Worm (Caenorhabditis elegans) whole organism, early embryonic: Measurements from ENCODE around the gene fbxb-118.

Experiments
- B0310.2 ChIP-seq: sonication (generic microtip); optimal IDR thresholded peaks from 2 replicates; lab custom pipeline; 2016; ENCODE audit warnings: mild to moderate bottlenecking, missing genetic modification characterization, missing compliant biosample characterization
- F13C5.2 ChIP-seq: sonication (generic microtip); optimal IDR thresholded peaks from 2 replicates; lab custom pipeline; 2017; ENCODE audit warnings: mild to moderate bottlenecking, missing genetic modification characterization, inconsistent platforms, missing compliant biosample characterization
- aly-1 ChIP-seq: sonication (generic microtip); optimal IDR thresholded peaks from 2 replicates; lab custom pipeline; 2016; ENCODE audit warnings: missing genetic modification characterization, missing compliant biosample characterization
- ama-1 ChIP-seq: fragments of 150-350 bp; optimal IDR thresholded peaks from 2 replicates; lab custom pipeline; 2014
- ceh-13 ChIP-seq: fragments of 200-800 bp; sonication (Bioruptor generic); optimal IDR thresholded peaks from 2 replicates; lab custom pipeline; 2018; ENCODE audit warnings: mild to moderate bottlenecking, missing genetic modification characterization, missing compliant biosample characterization
- ceh-36 ChIP-seq: sonication (generic microtip); optimal IDR thresholded peaks from 2 replicates; lab custom pipeline; 2016; ENCODE audit warnings: missing genetic modification characterization, inconsistent platforms, missing compliant biosample characterization
- ets-7 ChIP-seq: sonication (generic microtip); optimal IDR thresholded peaks from 2 replicates; lab custom pipeline; 2016; ENCODE audit warnings: missing genotype, missing genetic modification characterization, missing compliant biosample characterization
- flt-1 ChIP-seq: fragments of 200-800 bp; sonication (Bioruptor generic); IDR thresholded peaks from 2 replicates; pipeline ENCODE4 v1.3.6; 2022; ENCODE audit warnings: missing genetic modification characterization, missing compliant biosample characterization
- hmbx-1 ChIP-seq: sonication (generic microtip); optimal IDR thresholded peaks from 2 replicates; lab custom pipeline; 2016; ENCODE audit warnings: mild to moderate bottlenecking, missing genetic modification characterization, missing compliant biosample characterization
- hmg-4 ChIP-seq: fragments of 200-800 bp; sonication (Bioruptor generic); optimal IDR thresholded peaks from 2 replicates; lab custom pipeline; 2018; ENCODE audit warnings: mild to moderate bottlenecking, missing genetic modification characterization, missing compliant biosample characterization
- hnd-1 ChIP-seq: sonication (generic microtip); optimal IDR thresholded peaks from 2 replicates; lab custom pipeline; 2016; ENCODE audit warnings: missing genetic modification characterization, missing compliant biosample characterization
- pes-1 ChIP-seq: fragments of 200-800 bp; sonication (Bioruptor generic); IDR thresholded peaks from 2 replicates; pipeline ENCODE4 v1.3.6; 2022; ENCODE audit warnings: missing genetic modification reagents, missing genetic modification characterization, missing compliant biosample characterization
- scrt-1 ChIP-seq: fragments of 200-800 bp; sonication (Bioruptor generic); IDR thresholded peaks from 2 replicates; pipeline ENCODE4 v1.3.6; 2022; ENCODE audit warnings: missing genetic modification characterization, missing compliant biosample characterization
- sea-1 ChIP-seq: fragments of 200-800 bp; sonication (Bioruptor generic); conservative IDR thresholded peaks from 2 replicates; pipeline ENCODE4 v1.3.6; 2022; ENCODE audit warnings: missing genetic modification characterization, missing compliant biosample characterization
- tbx-11 ChIP-seq: fragments of 200-800 bp; sonication (Bioruptor generic); IDR thresholded peaks from 2 replicates; pipeline ENCODE4 v1.3.6; 2022; ENCODE audit warnings: missing genetic modification characterization, missing compliant biosample characterization
- tbx-37 ChIP-seq: fragments of 200-800 bp; sonication (Bioruptor generic); conservative IDR thresholded peaks from 2 replicates; pipeline ENCODE4 v1.3.6; 2022; ENCODE audit warnings: missing genetic modification reagents, missing genetic modification characterization, missing compliant biosample characterization
- tra-4 ChIP-seq: sonication (generic microtip); optimal IDR thresholded peaks from 2 replicates; lab custom pipeline; 2017; ENCODE audit warnings: missing genetic modification characterization, missing compliant biosample characterization

The fbxb-118 gene

ce11 chrII:4090790-4091189, 26.9 kb upstream of the fbxb-118 start:
- no peak for TF ChIP-seq ets-7
- no peak for TF ChIP-seq ceh-13 (GFP tag; lab: Kevin White, UChicago)
- TF ChIP-seq hnd-1, result no peak
- TF ChIP-seq aly-1 (tag; lab: Kevin White, UChicago), result no peak
- TF ChIP-seq pes-1, result no peak
- no peak for TF ChIP-seq flt-1
- TF ChIP-seq B0310.2 (tag; lab: Kevin White, UChicago), result no peak
- no peak for TF ChIP-seq tbx-11 (GFP tag; lab: Robert Waterston, UW)
- TF ChIP-seq F13C5.2, result no peak
- TF ChIP-seq sea-1 (GFP tag; lab: Robert Waterston, UW), result no peak
- no peak for TF ChIP-seq tbx-37 (GFP tag; lab: Robert Waterston, UW)
- TF ChIP-seq ceh-36 (tag; lab: Kevin White, UChicago), result no peak
- TF ChIP-seq hmbx-1 (tag; lab: Kevin White, UChicago), result no peak
- no peak for TF ChIP-seq scrt-1 (GFP tag; lab: Robert Waterston, UW)
- TF ChIP-seq ama-1 (lab: Kevin White, UChicago), result no peak
- TF ChIP-seq hmg-4 (GFP tag; lab: Kevin White, UChicago), result no peak

ce11 chrII:4089183-4089582, 25.3 kb upstream of the fbxb-118 start:
- TF ChIP-seq hnd-1, result no peak
- no peak for TF ChIP-seq ama-1 (lab: Kevin White, UChicago)
- TF ChIP-seq F13C5.2, result no peak
- no peak for TF ChIP-seq tbx-11 (GFP tag; lab: Robert Waterston, UW)
- TF ChIP-seq pes-1, result no peak
- TF ChIP-seq hmg-4 (GFP tag; lab: Kevin White, UChicago), result no peak

ce11 chrII:4085601-4086000, 21.7 kb upstream of the fbxb-118 start:
- no peak for TF ChIP-seq F13C5.2
- TF ChIP-seq B0310.2 (tag; lab: Kevin White, UChicago), result no peak
- TF ChIP-seq ceh-13 (GFP tag; lab: Kevin White, UChicago), result no peak
- TF ChIP-seq tbx-11 (GFP tag; lab: Robert Waterston, UW), result no peak
- TF ChIP-seq tra-4 (tag; lab: Kevin White, UChicago), result no peak
- TF ChIP-seq hmbx-1 (tag; lab: Kevin White, UChicago), result no peak
- no peak for TF ChIP-seq ets-7
- TF ChIP-seq tbx-37 (GFP tag; lab: Robert Waterston, UW), result no peak
- no peak for TF ChIP-seq flt-1

ce11 chrII:4082754-4083153, 18.9 kb upstream of the fbxb-118 start, which contains the start of gene R11F4.2:
TSS of gene R11F4.2 (plus strand) at chrII:4083054.
- no peak for TF ChIP-seq ets-7
- no peak for TF ChIP-seq ceh-36 (tag; lab: Kevin White, UChicago)
- no peak for TF ChIP-seq ceh-13 (GFP tag; lab: Kevin White, UChicago)
- TF ChIP-seq B0310.2 (tag; lab: Kevin White, UChicago), result no peak
- TF ChIP-seq F13C5.2, result no peak
- TF ChIP-seq hmbx-1 (tag; lab: Kevin White, UChicago), result no peak
- TF ChIP-seq tra-4 (tag; lab: Kevin White, UChicago), result no peak
- no peak for TF ChIP-seq pes-1
- TF ChIP-seq aly-1 (tag; lab: Kevin White, UChicago), result no peak
- TF ChIP-seq scrt-1 (GFP tag; lab: Robert Waterston, UW), result no peak
- TF ChIP-seq tbx-37 (GFP tag; lab: Robert Waterston, UW), result no peak
- TF ChIP-seq tbx-11 (GFP tag; lab: Robert Waterston, UW), result no peak
- TF ChIP-seq flt-1, result no peak
- TF ChIP-seq ama-1 (lab: Kevin White, UChicago), result no peak
- TF ChIP-seq sea-1 (GFP tag; lab: Robert Waterston, UW), result no peak
- TF ChIP-seq hmg-4 (GFP tag; lab: Kevin White, UChicago), result no peak
- TF ChIP-seq hnd-1, result no peak

- TF ChIP-seq tra-4 (tag; lab: Kevin White, UChicago) (no peak), tbx-11 (GFP tag; lab: Robert Waterston, UW) (no peak), ceh-13 (GFP tag; lab: Kevin White, UChicago) (no peak), ceh-36 (tag; lab: Kevin White, UChicago) (peak; percentile 73), flt-1 (no peak), pes-1 (no peak), hmg-4 (GFP tag; lab: Kevin White, UChicago) (no peak), sea-1 (GFP tag; lab: Robert Waterston, UW) (no peak)
Measured at ce11 chrII:4081891-4082290, 18.0 kb upstream of the fbxb-118 start.

ce11 chrII:4081141-4081540, 17.2 kb upstream of the fbxb-118 start:
- TF ChIP-seq sea-1 (GFP tag; lab: Robert Waterston, UW) (no peak), ama-1 (lab: Kevin White, UChicago) (no peak), tra-4 (tag; lab: Kevin White, UChicago) (no peak), pes-1 (no peak), hnd-1 (no peak), ets-7 (no peak), tbx-11 (GFP tag; lab: Robert Waterston, UW) (no peak), hmg-4 (GFP tag; lab: Kevin White, UChicago) (no peak), aly-1 (tag; lab: Kevin White, UChicago) (no peak), tbx-37 (GFP tag; lab: Robert Waterston, UW) (no peak), scrt-1 (GFP tag; lab: Robert Waterston, UW) (no peak), hmbx-1 (tag; lab: Kevin White, UChicago) (no peak), B0310.2 (tag; lab: Kevin White, UChicago) (no peak), flt-1 (no peak), ceh-13 (GFP tag; lab: Kevin White, UChicago) (no peak), F13C5.2 (no peak), ceh-36 (tag; lab: Kevin White, UChicago) (no peak)

ce11 chrII:4074710-4075109, 10.8 kb upstream of the fbxb-118 start:
- no peak for TF ChIP-seq ets-7
- no peak for TF ChIP-seq ceh-36 (tag; lab: Kevin White, UChicago)
- TF ChIP-seq tbx-11 (GFP tag; lab: Robert Waterston, UW), result no peak
- TF ChIP-seq flt-1, result no peak
- no peak for TF ChIP-seq tbx-37 (GFP tag; lab: Robert Waterston, UW)
- no peak for TF ChIP-seq hmg-4 (GFP tag; lab: Kevin White, UChicago)
- no peak for TF ChIP-seq B0310.2 (tag; lab: Kevin White, UChicago)
- TF ChIP-seq sea-1 (GFP tag; lab: Robert Waterston, UW), result no peak
- no peak for TF ChIP-seq ama-1 (lab: Kevin White, UChicago)
- no peak for TF ChIP-seq hnd-1
- no peak for TF ChIP-seq hmbx-1 (tag; lab: Kevin White, UChicago)
- no peak for TF ChIP-seq ceh-13 (GFP tag; lab: Kevin White, UChicago)
- TF ChIP-seq pes-1, result no peak
- TF ChIP-seq F13C5.2, result no peak
